Worm (Caenorhabditis elegans) whole organism, L1 larva: Measurements from ENCODE around the gene T27D12.1.

Experiments
- ama-1 ChIP-seq: fragments of 150-350 bp; optimal IDR thresholded peaks from 2 replicates; lab custom pipeline; 2014
- blmp-1 ChIP-seq: fragments of 150-350 bp; optimal IDR thresholded peaks from 2 replicates; lab custom pipeline; 2014; ENCODE audit warnings: missing biosample characterization, missing genetic modification characterization
- egl-27 ChIP-seq, 2 experiments: fragments of 150-350 bp in 1 of 2; sonication (generic microtip); optimal IDR thresholded peaks; 3 replicates each; lab custom pipeline; 2017 to 2018; ENCODE audit warnings: missing biosample characterization in 2 of 2, missing genetic modification characterization in 2 of 2, missing genetic modification reagents in 2 of 2
- zag-1 ChIP-seq: fragments of 150-350 bp; optimal IDR thresholded peaks from 2 replicates; lab custom pipeline; 2014; ENCODE audit warnings: missing biosample characterization, missing genetic modification characterization

DNA sequence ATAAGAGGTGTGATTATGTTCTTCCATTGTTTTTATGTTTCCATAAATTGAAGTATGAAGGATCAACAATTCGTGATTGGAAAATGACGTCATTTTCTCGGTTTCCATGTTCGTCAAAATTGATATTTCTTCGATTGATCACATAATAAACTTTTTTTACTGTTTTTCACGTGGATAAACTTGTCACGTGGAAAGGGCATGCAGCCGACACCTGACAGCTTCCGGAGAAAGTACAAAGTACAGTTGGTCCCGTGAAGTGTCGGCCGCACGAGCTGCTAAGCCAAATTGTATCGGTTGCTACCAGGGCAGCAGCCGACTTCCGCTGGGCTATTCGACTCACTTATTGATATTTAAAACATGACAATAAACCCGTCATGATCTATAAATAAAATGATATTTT is 764 bp upstream of the T27D12.1 start:
- TF ChIP-seq ama-1 (lab: Kevin White, UChicago) (no peak), blmp-1 (tag; lab: Kevin White, UChicago) (no peak), zag-1 (no peak), egl-27 (tag; optimal IDR thresholded peaks at IDR 0.05; lab: Kevin White, UChicago) (no peak)
